Worm (Caenorhabditis elegans) whole organism, young adult: ENCODE results near the gene rabn-5.

ENCODE experiments used
- B0019.2 ChIP-seq: fragments of 200-800 bp; sonication (Bioruptor generic); conservative IDR thresholded peaks from 2 replicates; pipeline ENCODE4 v1.3.6; 2022; ENCODE audit warnings: missing genetic modification reagents, missing genetic modification characterization, missing compliant biosample characterization
- bed-1 ChIP-seq: fragments of 200-800 bp; sonication (Bioruptor generic); IDR thresholded peaks from 2 replicates; pipeline ENCODE4 v1.3.6; 2022; ENCODE audit warnings: missing genetic modification reagents, missing genetic modification characterization, missing compliant biosample characterization
- dpl-1 ChIP-seq: fragments of 150-350 bp; optimal IDR thresholded peaks from 2 replicates; lab custom pipeline; 2014; ENCODE audit warnings: missing biosample characterization, missing genetic modification reagents, missing genetic modification characterization
- lsy-27 ChIP-seq: sonication (generic microtip); optimal IDR thresholded peaks from 2 replicates; lab custom pipeline; 2017; ENCODE audit warnings: missing genetic modification characterization, mild to moderate bottlenecking, missing compliant biosample characterization, antibody characterized with exemption, missing genotype, borderline replicate concordance; ENCODE audit not compliant: insufficient read depth
- nfya-1 ChIP-seq: sonication (generic microtip); optimal IDR thresholded peaks from 2 replicates; lab custom pipeline; 2017; ENCODE audit warnings: antibody characterized with exemption, missing compliant biosample characterization, missing genetic modification characterization, borderline replicate concordance; ENCODE audit not compliant: insufficient read depth
- nhr-120 ChIP-seq: fragments of 200-800 bp; sonication (Bioruptor generic); IDR thresholded peaks from 2 replicates; pipeline ENCODE4 v1.3.6; 2022; ENCODE audit warnings: missing genetic modification characterization, missing compliant biosample characterization
- pha-4 ChIP-seq: fragments of 150-350 bp; sonication (generic microtip); optimal IDR thresholded peaks from 2 replicates; lab custom pipeline; 2014; ENCODE audit warnings: missing biosample characterization, missing genetic modification reagents, missing genetic modification characterization
- unc-62 ChIP-seq: fragments of 150-350 bp; optimal IDR thresholded peaks from 2 replicates; lab custom pipeline; 2014; ENCODE audit warnings: missing biosample characterization, missing genetic modification reagents, missing genetic modification characterization
- zfh-2 ChIP-seq: fragments of 200-800 bp; sonication (Bioruptor generic); conservative IDR thresholded peaks from 2 replicates; pipeline ENCODE4 v1.3.6; 2022; ENCODE audit warnings: missing genetic modification reagents, missing genetic modification characterization, missing compliant biosample characterization
- ztf-22 ChIP-seq: fragments of 200-800 bp; sonication (Bioruptor generic); optimal IDR thresholded peaks from 2 replicates; lab custom pipeline; 2018; ENCODE audit warnings: mild to moderate bottlenecking, missing genetic modification characterization, moderate library complexity, missing compliant biosample characterization
- ztf-6 ChIP-seq: fragments of 200-800 bp; sonication (Bioruptor generic); IDR thresholded peaks from 2 replicates; pipeline ENCODE4 v1.3.6; 2022; ENCODE audit warnings: missing genetic modification reagents, missing genetic modification characterization, missing compliant biosample characterization

DNA sequence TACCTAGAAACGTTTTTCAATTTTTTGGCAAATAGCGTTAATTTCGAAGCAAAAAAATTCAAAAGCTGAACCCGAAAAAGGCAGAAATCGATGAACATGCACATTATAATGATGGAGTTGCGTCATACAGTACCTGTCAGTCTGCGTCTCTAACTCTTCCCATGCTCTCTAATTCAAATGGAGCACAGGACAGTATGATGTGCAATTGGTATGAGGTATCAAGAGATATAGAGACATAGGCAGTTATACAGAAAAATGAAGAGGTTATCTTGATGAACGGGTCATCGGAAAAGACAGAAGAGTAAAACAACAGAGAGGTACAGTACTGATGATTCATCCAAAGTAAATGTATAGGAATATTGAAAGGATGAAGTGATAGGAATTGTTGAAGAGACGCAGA, 36.4 kb downstream of the rabn-5 start:
- TF ChIP-seq unc-62 (no peak), ztf-22 (no peak), zfh-2 (no peak), B0019.2 (GFP tag; lab: Robert Waterston, UW) (no peak), nfya-1 (no peak), ztf-6 (GFP tag; lab: Robert Waterston, UW) (no peak), pha-4 (tag; lab: Kevin White, UChicago) (no peak), dpl-1 (GFP tag; lab: Kevin White, UChicago) (no peak), bed-1 (no peak), nhr-120 (no peak), lsy-27 (tag; lab: Kevin White, UChicago) (no peak)
